Fruit fly (Drosophila melanogaster): ENCODE data around the gene Cyp304a1.

DNA sequence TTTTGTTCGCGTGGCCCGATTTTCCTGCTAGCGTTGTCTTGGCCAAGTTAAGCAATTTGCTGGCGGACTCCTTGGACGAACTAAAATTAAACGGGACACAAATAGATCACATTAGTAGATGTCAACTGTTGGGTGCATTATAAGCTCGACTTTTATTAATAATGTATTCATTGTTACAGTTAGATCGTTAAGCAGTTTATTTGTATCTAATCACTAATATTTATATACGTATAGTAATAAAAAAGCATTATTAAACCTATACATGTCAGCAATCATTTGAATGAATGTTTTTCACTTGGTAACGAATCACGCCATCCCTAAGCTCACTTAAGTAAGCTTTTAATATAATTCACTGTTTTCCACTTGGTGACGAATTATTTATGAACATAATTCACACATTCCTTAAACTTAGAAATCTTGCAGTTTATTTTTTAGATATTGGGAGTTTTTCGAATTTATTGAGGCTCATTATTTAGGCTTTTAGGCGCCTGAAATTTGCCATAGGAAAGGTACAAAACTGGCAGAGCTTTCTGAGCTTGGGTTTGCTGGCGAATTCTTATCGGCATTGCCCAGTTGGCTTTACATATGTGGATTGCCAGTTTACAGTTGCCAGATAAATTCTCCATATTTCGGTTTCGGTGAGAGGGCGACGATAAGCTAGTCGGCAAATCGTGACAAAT lies 13.9 kb downstream of the Cyp304a1 start, which contains the start of the genes CG7381 and CG7091:
- TF ChIP-seq HLHmδ (GFP tag; optimal IDR thresholded peaks at IDR 0.05) (no peak), fu2 (GFP tag; optimal IDR thresholded peaks at IDR 0.05) (no peak), oc (tag; optimal IDR thresholded peaks at IDR 0.05) (no peak), Mes4 (GFP tag; optimal IDR thresholded peaks at IDR 0.05) (no peak), GATAe (GFP tag; conservative IDR thresholded peaks at IDR 0.05) (no peak), twi (tag; optimal IDR thresholded peaks at IDR 0.05) (no peak), kni (GFP tag; optimal IDR thresholded peaks at IDR 0.05) (no peak)
